Worm (Caenorhabditis elegans) whole organism, L3 larva: ENCODE measurements around the gene fbxa-11.

Source experiments
- aly-2 ChIP-seq: fragments of 150-350 bp; optimal IDR thresholded peaks from 2 replicates; lab custom pipeline; 2014; ENCODE audit warnings: missing biosample characterization, missing genetic modification characterization
- nhr-25 ChIP-seq: sonication (generic microtip); optimal IDR thresholded peaks from 2 replicates; lab custom pipeline; 2017; ENCODE audit warnings: missing biosample characterization, missing genetic modification characterization

- TF ChIP-seq nhr-25 (tag; lab: Kevin White, UChicago) (no peak), aly-2 (no peak)
Measured at ce11 chrIII:938569-938968, 12.1 kb upstream of the fbxa-11 start, which contains the start of gene fbxa-22.
